Fruit fly (Drosophila melanogaster) whole organism, embryonic: Measurements from ENCODE around the gene CG42237.
A peak's percentile ranks its signal among the peaks of the same experiment; 100 is the strongest.

Source experiments
- CG10274 ChIP-seq: fragments of 200-800 bp; sonication (Bioruptor generic); optimal IDR thresholded peaks from 3 replicates; lab custom pipeline; 2017; ENCODE audit warnings: missing biosample characterization, mild to moderate bottlenecking, missing genetic modification characterization
- CG10959 ChIP-seq: fragments of 200-800 bp; sonication (Bioruptor generic); IDR thresholded peaks from 2 replicates; pipeline ENCODE4 v1.3.6; 2022; ENCODE audit warnings: missing biosample characterization, missing genetic modification characterization
- CG11695 ChIP-seq: fragments of 200-800 bp; sonication (Bioruptor generic); IDR thresholded peaks from 3 replicates; pipeline ENCODE4 v1.3.6; 2022; ENCODE audit warnings: missing biosample characterization, missing genetic modification characterization
- CG12104 ChIP-seq: fragments of 200-800 bp; sonication (Bioruptor generic); optimal IDR thresholded peaks from 3 replicates; lab custom pipeline; 2016; ENCODE audit warnings: missing biosample characterization, missing genetic modification characterization
- CG12236 ChIP-seq: fragments of 200-800 bp; sonication (Bioruptor generic); optimal IDR thresholded peaks from 2 replicates; lab custom pipeline; 2016; ENCODE audit warnings: missing biosample characterization, missing genetic modification characterization
- CG12769 ChIP-seq: fragments of 200-800 bp; sonication (Bioruptor generic); optimal IDR thresholded peaks from 2 replicates; lab custom pipeline; 2019; ENCODE audit warnings: missing biosample characterization, mild to moderate bottlenecking, missing genetic modification characterization, moderate library complexity
- CG14667 ChIP-seq: fragments of 200-800 bp; sonication (Bioruptor generic); IDR thresholded peaks from 2 replicates; pipeline ENCODE4 v1.3.6; 2022; ENCODE audit warnings: missing biosample characterization, missing genetic modification characterization
- CG15269 ChIP-seq: fragments of 200-800 bp; sonication (Bioruptor generic); optimal IDR thresholded peaks from 2 replicates; lab custom pipeline; 2018; ENCODE audit warnings: missing biosample characterization, mild to moderate bottlenecking, missing genetic modification characterization, moderate library complexity
- CG15479 ChIP-seq: fragments of 200-800 bp; sonication (Bioruptor generic); optimal IDR thresholded peaks from 3 replicates; lab custom pipeline; 2019; ENCODE audit warnings: missing biosample characterization, mild to moderate bottlenecking, missing genetic modification characterization, moderate library complexity
- CG16863 ChIP-seq: fragments of 200-800 bp; sonication (Bioruptor generic); optimal IDR thresholded peaks from 3 replicates; lab custom pipeline; 2016; ENCODE audit warnings: missing biosample characterization, missing genetic modification characterization
- CG3065 ChIP-seq: fragments of 200-800 bp; sonication (Bioruptor generic); optimal IDR thresholded peaks from 2 replicates; lab custom pipeline; 2016; ENCODE audit warnings: missing biosample characterization, missing genetic modification characterization
- CG3281 ChIP-seq: fragments of 200-800 bp; sonication (Bioruptor generic); optimal IDR thresholded peaks from 3 replicates; lab custom pipeline; 2017; ENCODE audit warnings: missing biosample characterization, mild to moderate bottlenecking, missing genetic modification characterization
- CG34422 ChIP-seq: fragments of 200-800 bp; sonication (Bioruptor generic); IDR thresholded peaks from 3 replicates; pipeline ENCODE4 v1.3.6; 2022; ENCODE audit warnings: missing biosample characterization, missing genetic modification characterization
- CG5245 ChIP-seq: fragments of 200-800 bp; sonication (Bioruptor generic); optimal IDR thresholded peaks from 3 replicates; lab custom pipeline; 2016; ENCODE audit warnings: missing biosample characterization, missing genetic modification characterization
- CG7357 ChIP-seq: fragments of 200-800 bp; sonication (Bioruptor generic); IDR thresholded peaks from 3 replicates; pipeline ENCODE4 v1.3.6; 2022; ENCODE audit warnings: missing biosample characterization, missing genetic modification characterization
- CG7963 ChIP-seq: fragments of 200-800 bp; sonication (Bioruptor generic); IDR thresholded peaks from 3 replicates; pipeline ENCODE4 v1.3.6; 2022; ENCODE audit warnings: missing biosample characterization, missing genetic modification characterization; ENCODE audit not compliant: partially characterized antibody
- CG8290 ChIP-seq, 3 experiments: fragments of 200-800 bp; sonication (Bioruptor generic); optimal IDR thresholded peaks; 2 replicates each; lab custom pipeline; 2016 to 2019; ENCODE audit warnings: missing biosample characterization in 3 of 3, missing genetic modification characterization in 3 of 3, mild to moderate bottlenecking in 2 of 3, moderate library complexity in 1 of 3
- CG8765 ChIP-seq: fragments of 200-800 bp; sonication (Bioruptor generic); IDR thresholded peaks from 2 replicates; pipeline ENCODE4 v1.3.6; 2022; ENCODE audit warnings: missing biosample characterization, missing genetic modification characterization
- CG9876 ChIP-seq: fragments of 200-800 bp; sonication (Bioruptor generic); optimal IDR thresholded peaks from 2 replicates; lab custom pipeline; 2016; ENCODE audit warnings: missing biosample characterization, missing genetic modification characterization
- Dbx ChIP-seq: fragments of 200-800 bp; sonication (Bioruptor generic); IDR thresholded peaks from 3 replicates; pipeline ENCODE4 v1.3.6; 2022; ENCODE audit warnings: missing biosample characterization, missing genetic modification characterization
- Dfd ChIP-seq, 2 experiments: fragments of >200 bp; optimal IDR thresholded peaks; 2 replicates each; lab custom pipeline; 2017; ENCODE audit warnings: missing biosample characterization in 2 of 2, missing genetic modification characterization in 2 of 2
- Dll ChIP-seq: fragments of 200-800 bp; sonication (Bioruptor generic); IDR thresholded peaks from 4 replicates; pipeline ENCODE4 v1.3.6; 2022; ENCODE audit warnings: missing biosample characterization, missing genetic modification characterization; ENCODE audit not compliant: partially characterized antibody
- Doc2 ChIP-seq: fragments of 200-800 bp; sonication (Bioruptor generic); IDR thresholded peaks from 2 replicates; pipeline ENCODE4 v1.3.6; 2022; ENCODE audit warnings: missing biosample characterization, missing genetic modification characterization
- Elba2 ChIP-seq: fragments of 200-800 bp; sonication (Bioruptor generic); optimal IDR thresholded peaks from 3 replicates; lab custom pipeline; 2016; ENCODE audit warnings: missing biosample characterization, missing genetic modification characterization
- GATAe ChIP-seq: fragments of 200-800 bp; sonication (Bioruptor generic); conservative IDR thresholded peaks from 2 replicates; pipeline ENCODE4 v1.3.6; 2022; ENCODE audit warnings: missing biosample characterization, missing genetic modification characterization
- Lpt ChIP-seq: fragments of >200 bp; optimal IDR thresholded peaks from 2 replicates; lab custom pipeline; 2018; ENCODE audit warnings: missing biosample characterization, missing genetic modification characterization
- MESR4 ChIP-seq: fragments of 200-800 bp; sonication (Bioruptor generic); optimal IDR thresholded peaks from 2 replicates; lab custom pipeline; 2018; ENCODE audit warnings: missing biosample characterization, mild to moderate bottlenecking, missing genetic modification characterization, moderate library complexity
- Max ChIP-seq: fragments of 200-800 bp; sonication (Bioruptor generic); optimal IDR thresholded peaks from 2 replicates; lab custom pipeline; 2016; ENCODE audit warnings: missing biosample characterization, mild to moderate bottlenecking, missing genetic modification characterization
- NC2β ChIP-seq: fragments of 200-800 bp; sonication (Bioruptor generic); optimal IDR thresholded peaks from 2 replicates; lab custom pipeline; 2016; ENCODE audit warnings: missing biosample characterization, missing genetic modification characterization
- Nf-YB ChIP-seq: fragments of 200-800 bp; sonication (Bioruptor generic); optimal IDR thresholded peaks from 3 replicates; lab custom pipeline; 2019; ENCODE audit warnings: missing biosample characterization, mild to moderate bottlenecking, missing genetic modification characterization, moderate library complexity
- Sox100B ChIP-seq: fragments of 200-800 bp; sonication (Bioruptor generic); optimal IDR thresholded peaks from 3 replicates; lab custom pipeline; 2018; ENCODE audit warnings: missing biosample characterization, mild to moderate bottlenecking, missing genetic modification characterization
- TFAM ChIP-seq: fragments of 200-800 bp; sonication (Bioruptor generic); optimal IDR thresholded peaks from 2 replicates; lab custom pipeline; 2017; ENCODE audit warnings: missing biosample characterization, missing genetic modification characterization, inconsistent platforms
- Tbp ChIP-seq: fragments of >200 bp; optimal IDR thresholded peaks from 2 replicates; lab custom pipeline; 2018; ENCODE audit warnings: missing biosample characterization, missing genetic modification characterization
- ab ChIP-seq: fragments of 200-800 bp; sonication (Bioruptor generic); optimal IDR thresholded peaks from 2 replicates; lab custom pipeline; 2016; ENCODE audit warnings: missing biosample characterization, missing genetic modification characterization
- az2 ChIP-seq: fragments of 200-800 bp; sonication (Bioruptor generic); optimal IDR thresholded peaks from 3 replicates; lab custom pipeline; 2016; ENCODE audit warnings: missing biosample characterization, missing genetic modification characterization
- chif ChIP-seq, 2 experiments: fragments of 200-800 bp; sonication (Bioruptor generic); optimal IDR thresholded peaks; 3 replicates each; lab custom pipeline; 2016; ENCODE audit warnings: missing biosample characterization in 2 of 2, missing genetic modification characterization in 2 of 2
- crp ChIP-seq, 2 experiments: fragments of 200-800 bp; sonication (Bioruptor generic); optimal IDR thresholded peaks; 2 replicates in 1 of 2; 3 replicates in 1 of 2; lab custom pipeline; 2017; ENCODE audit warnings: missing biosample characterization in 2 of 2, missing genetic modification characterization in 2 of 2, mild to moderate bottlenecking in 1 of 2, moderate library complexity in 1 of 2
- dan ChIP-seq: fragments of 200-800 bp; sonication (Bioruptor generic); IDR thresholded peaks from 2 replicates; pipeline ENCODE4 v1.3.6; 2022; ENCODE audit warnings: missing biosample characterization, missing genetic modification characterization
- dimm ChIP-seq: fragments of 200-800 bp; sonication (Bioruptor generic); IDR thresholded peaks from 2 replicates; pipeline ENCODE4 v1.3.6; 2022; ENCODE audit warnings: missing biosample characterization, missing genetic modification characterization
- esg ChIP-seq: fragments of 200-800 bp; sonication (Bioruptor generic); conservative IDR thresholded peaks from 2 replicates; pipeline ENCODE4 v1.3.6; 2022; ENCODE audit warnings: missing biosample characterization, missing genetic modification characterization
- gem ChIP-seq: fragments of 200-800 bp; sonication (Bioruptor generic); optimal IDR thresholded peaks from 2 replicates; lab custom pipeline; 2019; ENCODE audit warnings: missing biosample characterization, mild to moderate bottlenecking, missing genetic modification characterization, moderate library complexity
- hb ChIP-seq: fragments of 200-800 bp; sonication (Bioruptor generic); IDR thresholded peaks from 3 replicates; pipeline ENCODE4 v1.3.6; 2022; ENCODE audit warnings: missing biosample characterization, missing genetic modification characterization; ENCODE audit not compliant: partially characterized antibody
- org-1 ChIP-seq: fragments of 200-800 bp; sonication (Bioruptor generic); optimal IDR thresholded peaks from 2 replicates; lab custom pipeline; 2017; ENCODE audit warnings: missing biosample characterization, missing genetic modification characterization
- p53 ChIP-seq: fragments of 200-800 bp; sonication (Bioruptor generic); optimal IDR thresholded peaks from 2 replicates; lab custom pipeline; 2016; ENCODE audit warnings: missing biosample characterization, missing genetic modification characterization
- pum ChIP-seq: fragments of 200-800 bp; sonication (Bioruptor generic); optimal IDR thresholded peaks from 2 replicates; lab custom pipeline; 2016; ENCODE audit warnings: missing biosample characterization, missing genetic modification characterization
- run ChIP-seq: fragments of 200-800 bp; sonication (Bioruptor generic); optimal IDR thresholded peaks from 3 replicates; lab custom pipeline; 2018; ENCODE audit warnings: missing biosample characterization, mild to moderate bottlenecking, missing genetic modification characterization
- salm ChIP-seq: fragments of 200-800 bp; sonication (Bioruptor generic); optimal IDR thresholded peaks from 2 replicates; lab custom pipeline; 2018; ENCODE audit warnings: missing biosample characterization, mild to moderate bottlenecking, missing genetic modification characterization
- sc ChIP-seq, 3 experiments: fragments of >200 bp in 2 of 3; fragments of 200-800 bp in 1 of 3; sonication (Bioruptor generic) in 1 of 3; optimal IDR thresholded peaks; 2 replicates in 2 of 3; 3 replicates in 1 of 3; lab custom pipeline; 2017; ENCODE audit warnings: mild to moderate bottlenecking in 1 of 3, missing biosample characterization in 1 of 3, missing genetic modification characterization in 1 of 3, missing genetic modification reagents in 1 of 3
- usp ChIP-seq: fragments of >200 bp; optimal IDR thresholded peaks from 2 replicates; lab custom pipeline; 2017; ENCODE audit warnings: missing biosample characterization, missing genetic modification characterization
- vvl ChIP-seq: fragments of 200-800 bp; sonication (Bioruptor generic); IDR thresholded peaks from 2 replicates; pipeline ENCODE4 v1.3.6; 2022; ENCODE audit warnings: missing biosample characterization, missing genetic modification characterization
- zfh2 ChIP-seq: fragments of 200-800 bp; sonication (Bioruptor generic); optimal IDR thresholded peaks from 2 replicates; lab custom pipeline; 2016; ENCODE audit warnings: missing biosample characterization, missing genetic modification characterization

CG42237 gene

DNA sequence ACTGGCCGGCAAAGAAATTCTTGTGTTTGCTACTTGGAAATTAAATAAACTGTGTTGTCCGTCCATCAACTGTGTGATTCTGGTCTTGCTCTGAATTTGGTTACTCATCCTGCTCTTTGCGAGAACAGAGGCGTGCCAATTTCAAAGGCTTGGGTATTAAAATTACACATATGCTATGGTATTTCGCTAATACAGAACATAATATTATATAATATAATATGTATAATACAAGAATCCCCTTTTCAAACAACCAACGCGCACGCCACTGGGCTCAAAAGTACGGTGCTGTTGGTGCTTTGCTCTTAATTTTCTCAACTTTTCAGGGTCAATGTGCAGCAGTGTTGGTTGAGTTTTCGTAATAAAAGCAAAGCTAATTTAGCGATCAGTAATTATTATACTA is 15.0 kb upstream of the CG42237 start (continued):
- peak; percentile 86 for TF ChIP-seq Dbx (GFP tag; lab: Robert Waterston, UW)
- TF ChIP-seq gem (tag; lab: Kevin White, UChicago) = peak; percentile 91
- no peak for TF ChIP-seq Elba2
- no peak for TF ChIP-seq NC2β (GFP tag; lab: Kevin White, UChicago)
- peak; percentile 56 for TF ChIP-seq CG8765 (GFP tag; lab: Robert Waterston, UW)
- peak; percentile 67 for TF ChIP-seq org-1 (GFP tag; lab: Kevin White, UChicago)
- TF ChIP-seq CG12104 (GFP tag; lab: Kevin White, UChicago) = peak; percentile 46
- TF ChIP-seq TFAM (GFP tag; lab: Kevin White, UChicago) = no peak
- peak; percentile 60 for TF ChIP-seq run
- TF ChIP-seq CG12236 (GFP tag; lab: Kevin White, UChicago) = no peak
- TF ChIP-seq CG34422 (GFP tag; lab: Robert Waterston, UW) = peak; percentile 92
- no peak for TF ChIP-seq sc (optimal IDR thresholded peaks at IDR 0.05; lab: Kevin White, UChicago)
- peak; percentile 21 for TF ChIP-seq sc (GFP tag; optimal IDR thresholded peaks at IDR 0.05; lab: Kevin White, UChicago)
- no peak; the same call in 1 of the 2 replicates for TF ChIP-seq Doc2 (GFP tag; lab: Robert Waterston, UW)
- TF ChIP-seq p53 (GFP tag; lab: Kevin White, UChicago) = no peak
- no peak for TF ChIP-seq CG3065 (GFP tag; lab: Kevin White, UChicago)
- no peak for TF ChIP-seq Tbp (GFP tag; lab: Kevin White, UChicago)
- no peak for TF ChIP-seq pum
- no peak for TF ChIP-seq GATAe (GFP tag; lab: Robert Waterston, UW)
- TF ChIP-seq CG3281 (GFP tag; lab: Kevin White, UChicago) = peak; percentile 86
- TF ChIP-seq ab (GFP tag; lab: Kevin White, UChicago) = no peak
- TF ChIP-seq CG7963 (GFP tag; lab: Robert Waterston, UW) = no peak
- TF ChIP-seq CG7357 (GFP tag; lab: Robert Waterston, UW) = peak; percentile 83
- TF ChIP-seq esg = peak; percentile 75
- peak; percentile 10 for TF ChIP-seq Max
- TF ChIP-seq usp (GFP tag; lab: Kevin White, UChicago) = no peak
- TF ChIP-seq CG12769 (tag; lab: Kevin White, UChicago) = peak; percentile 86
- TF ChIP-seq CG10274 (GFP tag; lab: Kevin White, UChicago) = peak; percentile 53
- peak; percentile 61 for TF ChIP-seq az2
- no peak for TF ChIP-seq Lpt
- TF ChIP-seq CG8290 (GFP tag; optimal IDR thresholded peaks at IDR 0.05; lab: Kevin White, UChicago) = no peak
- peak in 1 of 2 experiments; percentile 74 for TF ChIP-seq CG8290 (tag; optimal IDR thresholded peaks at IDR 0.05; lab: Kevin White, UChicago)
- TF ChIP-seq Dll = no peak
- TF ChIP-seq CG15269 (tag; lab: Kevin White, UChicago) = peak; percentile 94
- TF ChIP-seq salm (tag; lab: Kevin White, UChicago) = peak; percentile 64
- no peak for TF ChIP-seq CG9876
- peak; percentile 64 for TF ChIP-seq Sox100B (GFP tag; lab: Kevin White, UChicago)
- no peak for TF ChIP-seq Dfd (GFP tag; optimal IDR thresholded peaks at IDR 0.05; lab: Kevin White, UChicago)
- peak; percentile 82; the same call in 1 of the 2 replicates for TF ChIP-seq CG14667 (GFP tag; lab: Robert Waterston, UW)
- no peak for TF ChIP-seq hb (GFP tag; lab: Robert Waterston, UW)
- no peak for TF ChIP-seq CG15479 (GFP tag; lab: Kevin White, UChicago)
- TF ChIP-seq crp (GFP tag; optimal IDR thresholded peaks at IDR 0.05; lab: Kevin White, UChicago) = no peak
- peak; percentile 49 for TF ChIP-seq zfh2 (GFP tag; lab: Kevin White, UChicago)
- TF ChIP-seq CG11695 = peak; percentile 90
- no peak for TF ChIP-seq MESR4
- no peak for TF ChIP-seq CG16863
- TF ChIP-seq chif (GFP tag; optimal IDR thresholded peaks at IDR 0.05; lab: Kevin White, UChicago) = no peak
- peak; percentile 50 for TF ChIP-seq Nf-YB (GFP tag; lab: Kevin White, UChicago)
- TF ChIP-seq CG5245 (GFP tag; lab: Kevin White, UChicago) = peak; percentile 55
- TF ChIP-seq CG10959 = no peak
- TF ChIP-seq dimm (GFP tag; lab: Robert Waterston, UW) = 0 out of 2 replicates have a peak, but pooled peaks have one; percentile 46
- peak; percentile 92 for TF ChIP-seq vvl (GFP tag; lab: Robert Waterston, UW)
- TF ChIP-seq dan (GFP tag; lab: Robert Waterston, UW) = no peak
